Worm (Caenorhabditis elegans) whole organism, young adult: ENCODE measurements around the gene F38H4.4.
A peak's percentile ranks its signal among the peaks of the same experiment; 100 is the strongest.

Experiments used
- B0035.1 ChIP-seq: sonication (generic microtip); optimal IDR thresholded peaks from 2 replicates; lab custom pipeline; 2016; ENCODE audit warnings: missing genetic modification characterization, mild to moderate bottlenecking, missing compliant biosample characterization, missing genotype, missing genetic modification reagents
- B0336.3 ChIP-seq: fragments of 200-800 bp; sonication (Bioruptor generic); IDR thresholded peaks from 2 replicates; pipeline ENCODE4 v1.3.6; 2022; ENCODE audit warnings: missing genetic modification characterization, missing compliant biosample characterization
- C17E4.6 ChIP-seq: fragments of 200-800 bp; sonication (Bioruptor generic); IDR thresholded peaks from 2 replicates; pipeline ENCODE4 v1.3.6; 2022; ENCODE audit warnings: missing genetic modification reagents, missing genetic modification characterization, missing compliant biosample characterization
- F10E7.11 ChIP-seq: sonication (generic microtip); optimal IDR thresholded peaks from 2 replicates; lab custom pipeline; 2017; ENCODE audit warnings: mild to moderate bottlenecking, missing genetic modification characterization, moderate library complexity, missing compliant biosample characterization
- F23B12.7 ChIP-seq: sonication (generic microtip); optimal IDR thresholded peaks from 2 replicates; lab custom pipeline; 2017; ENCODE audit warnings: missing genetic modification characterization, mild to moderate bottlenecking, missing compliant biosample characterization, antibody characterized with exemption, moderate library complexity; ENCODE audit not compliant: insufficient read depth
- F33H1.4 ChIP-seq: fragments of 200-800 bp; sonication (Bioruptor generic); IDR thresholded peaks from 2 replicates; pipeline ENCODE4 v1.3.6; 2022; ENCODE audit warnings: missing genetic modification reagents, missing genetic modification characterization, missing compliant biosample characterization
- F37B4.10 ChIP-seq: fragments of 200-800 bp; sonication (Bioruptor generic); IDR thresholded peaks from 2 replicates; pipeline ENCODE4 v1.3.6; 2022; ENCODE audit warnings: missing genetic modification characterization, missing compliant biosample characterization
- F49E8.2 ChIP-seq: sonication (generic microtip); optimal IDR thresholded peaks from 3 replicates; lab custom pipeline; 2017; ENCODE audit warnings: missing genetic modification characterization, mild to moderate bottlenecking, missing compliant biosample characterization, antibody characterized with exemption, moderate library complexity; ENCODE audit not compliant: insufficient read depth
- F52B5.7 ChIP-seq: sonication (generic microtip); optimal IDR thresholded peaks from 2 replicates; lab custom pipeline; 2016; ENCODE audit warnings: mild to moderate bottlenecking, missing genetic modification characterization, missing compliant biosample characterization
- F57A8.1 ChIP-seq: fragments of 200-800 bp; sonication (Bioruptor generic); optimal IDR thresholded peaks from 2 replicates; lab custom pipeline; 2018; ENCODE audit warnings: mild to moderate bottlenecking, missing genetic modification characterization, moderate library complexity, missing compliant biosample characterization
- Y53F4B.3 ChIP-seq: fragments of 200-800 bp; sonication (Bioruptor generic); IDR thresholded peaks from 2 replicates; pipeline ENCODE4 v1.3.6; 2022; ENCODE audit warnings: missing genetic modification reagents, missing genetic modification characterization, missing compliant biosample characterization
- Y53G8AR.9 ChIP-seq: fragments of 200-800 bp; sonication (Bioruptor generic); conservative IDR thresholded peaks from 2 replicates; pipeline ENCODE4 v1.3.6; 2022; ENCODE audit warnings: missing genetic modification reagents, missing genetic modification characterization, missing compliant biosample characterization
- ZK185.1 ChIP-seq: sonication (generic microtip); optimal IDR thresholded peaks from 2 replicates; lab custom pipeline; 2016; ENCODE audit warnings: mild to moderate bottlenecking, missing genetic modification characterization, missing compliant biosample characterization; ENCODE audit not compliant: poor library complexity, severe bottlenecking
- ama-1 ChIP-seq, 3 experiments: fragments of 150-350 bp in 1 of 3; sonication (generic microtip) in 2 of 3; optimal IDR thresholded peaks; 2 replicates each; lab custom pipeline; 2014 to 2018; ENCODE audit warnings: missing biosample characterization in 2 of 3, missing genetic modification characterization in 2 of 3, missing genetic modification reagents in 2 of 3
- aptf-3 ChIP-seq: fragments of 200-800 bp; sonication (Bioruptor generic); IDR thresholded peaks from 2 replicates; pipeline ENCODE4 v1.3.6; 2022; ENCODE audit warnings: missing genetic modification characterization, missing compliant biosample characterization
- atf-7 ChIP-seq: sonication (generic microtip); optimal IDR thresholded peaks from 2 replicates; lab custom pipeline; 2017; ENCODE audit warnings: mild to moderate bottlenecking, missing genetic modification characterization, missing compliant biosample characterization
- athp-1 ChIP-seq: sonication (generic microtip); optimal IDR thresholded peaks from 2 replicates; lab custom pipeline; 2017; ENCODE audit warnings: mild to moderate bottlenecking, missing genetic modification characterization, missing compliant biosample characterization
- attf-3 ChIP-seq: fragments of 200-800 bp; sonication (Bioruptor generic); conservative IDR thresholded peaks from 2 replicates; pipeline ENCODE4 v1.3.6; 2022; ENCODE audit warnings: missing genetic modification reagents, missing genetic modification characterization, missing compliant biosample characterization
- attf-6 ChIP-seq: fragments of 200-800 bp; sonication (Bioruptor generic); IDR thresholded peaks from 2 replicates; pipeline ENCODE4 v1.3.6; 2022; ENCODE audit warnings: missing genetic modification reagents, missing genetic modification characterization, missing compliant biosample characterization
- bed-2 ChIP-seq: fragments of 200-800 bp; sonication (Bioruptor generic); IDR thresholded peaks from 2 replicates; pipeline ENCODE4 v1.3.6; 2022; ENCODE audit warnings: missing genetic modification reagents, missing genetic modification characterization, missing compliant biosample characterization
- cebp-1 ChIP-seq, 2 experiments: fragments of 200-800 bp in 1 of 2; sonication (Bioruptor generic) in 1 of 2; sonication (generic microtip) in 1 of 2; IDR thresholded peaks in 1 of 2; optimal IDR thresholded peaks in 1 of 2; 2 replicates each; pipeline versions ENCODE4 v1.3.6 to Lab custom; 2017 to 2022; ENCODE audit warnings: missing compliant biosample characterization in 2 of 2, missing genetic modification characterization in 2 of 2, mild to moderate bottlenecking in 1 of 2, missing genetic modification reagents in 1 of 2, moderate library complexity in 1 of 2
- ceh-40 ChIP-seq: fragments of 200-800 bp; sonication (Bioruptor generic); IDR thresholded peaks from 2 replicates; pipeline ENCODE4 v1.3.6; 2022; ENCODE audit warnings: missing genetic modification characterization, missing compliant biosample characterization
- ceh-91 ChIP-seq: fragments of 200-800 bp; sonication (Bioruptor generic); IDR thresholded peaks from 2 replicates; pipeline ENCODE4 v1.3.6; 2022; ENCODE audit warnings: missing genetic modification reagents, missing genetic modification characterization, missing compliant biosample characterization
- dox-1 ChIP-seq: fragments of 200-800 bp; sonication (Bioruptor generic); IDR thresholded peaks from 2 replicates; pipeline ENCODE4 v1.3.6; 2022; ENCODE audit warnings: missing genetic modification reagents, missing genetic modification characterization, missing compliant biosample characterization
- dpff-1 ChIP-seq: sonication (generic microtip); optimal IDR thresholded peaks from 2 replicates; lab custom pipeline; 2017; ENCODE audit warnings: mild to moderate bottlenecking, missing genetic modification characterization, missing compliant biosample characterization
- egl-44 ChIP-seq: fragments of 200-800 bp; sonication (Bioruptor generic); IDR thresholded peaks from 2 replicates; pipeline ENCODE4 v1.3.6; 2022; ENCODE audit warnings: missing genetic modification reagents, missing genetic modification characterization, missing compliant biosample characterization
- gei-17 ChIP-seq: fragments of 200-800 bp; sonication (Bioruptor generic); optimal IDR thresholded peaks from 2 replicates; lab custom pipeline; 2018; ENCODE audit warnings: mild to moderate bottlenecking, missing genetic modification characterization, missing compliant biosample characterization
- him-1 ChIP-seq: sonication (generic microtip); optimal IDR thresholded peaks from 2 replicates; lab custom pipeline; 2016; ENCODE audit warnings: missing genotype, missing genetic modification reagents, missing genetic modification characterization, missing compliant biosample characterization
- hlh-12 ChIP-seq: sonication (generic microtip); optimal IDR thresholded peaks from 2 replicates; lab custom pipeline; 2016; ENCODE audit warnings: missing genetic modification characterization, missing compliant biosample characterization
- let-526 ChIP-seq: fragments of 200-800 bp; sonication (Bioruptor generic); IDR thresholded peaks from 2 replicates; pipeline ENCODE4 v1.3.6; 2022; ENCODE audit warnings: missing genetic modification reagents, missing genetic modification characterization, missing compliant biosample characterization
- lin-35 ChIP-seq, 3 experiments: fragments of 150-350 bp in 2 of 3; sonication (generic microtip) in 1 of 3; optimal IDR thresholded peaks; 2 replicates each; lab custom pipeline; 2014 to 2018; ENCODE audit warnings: missing biosample characterization in 3 of 3, missing genetic modification characterization in 3 of 3, missing genetic modification reagents in 3 of 3
- lin-40 ChIP-seq: sonication (generic microtip); optimal IDR thresholded peaks from 2 replicates; lab custom pipeline; 2016; ENCODE audit warnings: missing genetic modification characterization, mild to moderate bottlenecking, missing compliant biosample characterization, missing genotype, missing genetic modification reagents
- lir-1 ChIP-seq: fragments of 200-800 bp; sonication (Bioruptor generic); conservative IDR thresholded peaks from 2 replicates; pipeline ENCODE4 v1.3.6; 2022; ENCODE audit warnings: missing genetic modification reagents, missing genetic modification characterization, missing compliant biosample characterization
- madf-3 ChIP-seq: fragments of 200-800 bp; sonication (Bioruptor generic); IDR thresholded peaks from 2 replicates; pipeline ENCODE4 v1.3.6; 2022; ENCODE audit warnings: missing genetic modification reagents, missing genetic modification characterization, missing compliant biosample characterization
- mxl-1 ChIP-seq: sonication (generic microtip); optimal IDR thresholded peaks from 2 replicates; lab custom pipeline; 2016; ENCODE audit warnings: missing genetic modification characterization, missing compliant biosample characterization
- nfya-2 ChIP-seq: fragments of 200-800 bp; sonication (Bioruptor generic); IDR thresholded peaks from 2 replicates; pipeline ENCODE4 v1.3.6; 2022; ENCODE audit warnings: missing genetic modification reagents, missing genetic modification characterization, missing compliant biosample characterization
- nhr-179 ChIP-seq: sonication (generic microtip); optimal IDR thresholded peaks from 2 replicates; lab custom pipeline; 2016; ENCODE audit warnings: mild to moderate bottlenecking, missing genetic modification characterization, missing compliant biosample characterization
- pha-4 ChIP-seq: fragments of 150-350 bp; sonication (generic microtip); optimal IDR thresholded peaks from 2 replicates; lab custom pipeline; 2014; ENCODE audit warnings: missing biosample characterization, missing genetic modification reagents, missing genetic modification characterization
- rpc-1 ChIP-seq, 2 experiments: fragments of 150-350 bp in 1 of 2; sonication (generic microtip) in 1 of 2; optimal IDR thresholded peaks; 2 replicates each; lab custom pipeline; 2014 to 2018; ENCODE audit warnings: missing biosample characterization in 1 of 2, missing genetic modification characterization in 1 of 2, missing genetic modification reagents in 1 of 2, missing genotype in 1 of 2
- sdz-38 ChIP-seq: sonication (generic microtip); optimal IDR thresholded peaks from 2 replicates; lab custom pipeline; 2016; ENCODE audit warnings: missing genotype, missing genetic modification characterization, missing compliant biosample characterization
- sea-2 ChIP-seq: fragments of 200-800 bp; sonication (Bioruptor generic); IDR thresholded peaks from 2 replicates; pipeline ENCODE4 v1.3.6; 2022; ENCODE audit warnings: missing genetic modification characterization, missing compliant biosample characterization
- sptf-2 ChIP-seq: fragments of 200-800 bp; sonication (Bioruptor generic); optimal IDR thresholded peaks from 2 replicates; lab custom pipeline; 2018; ENCODE audit warnings: mild to moderate bottlenecking, missing genetic modification characterization, missing compliant biosample characterization
- xnd-1 ChIP-seq: sonication (generic microtip); optimal IDR thresholded peaks from 2 replicates; lab custom pipeline; 2016; ENCODE audit warnings: missing genotype, missing genetic modification reagents, missing genetic modification characterization, missing compliant biosample characterization
- zim-3 ChIP-seq: sonication (generic microtip); optimal IDR thresholded peaks from 2 replicates; lab custom pipeline; 2017; ENCODE audit warnings: mild to moderate bottlenecking, missing genetic modification characterization, moderate library complexity, missing compliant biosample characterization
- ztf-22 ChIP-seq: fragments of 200-800 bp; sonication (Bioruptor generic); optimal IDR thresholded peaks from 2 replicates; lab custom pipeline; 2018; ENCODE audit warnings: mild to moderate bottlenecking, missing genetic modification characterization, moderate library complexity, missing compliant biosample characterization
- ztf-25 ChIP-seq: fragments of 200-800 bp; sonication (Bioruptor generic); IDR thresholded peaks from 2 replicates; pipeline ENCODE4 v1.3.6; 2022; ENCODE audit warnings: missing genetic modification reagents, missing genetic modification characterization, missing compliant biosample characterization
- ztf-3 ChIP-seq: fragments of 200-800 bp; sonication (Bioruptor generic); optimal IDR thresholded peaks from 2 replicates; lab custom pipeline; 2018; ENCODE audit warnings: mild to moderate bottlenecking, missing genetic modification characterization, missing compliant biosample characterization
- ztf-6 ChIP-seq: fragments of 200-800 bp; sonication (Bioruptor generic); IDR thresholded peaks from 2 replicates; pipeline ENCODE4 v1.3.6; 2022; ENCODE audit warnings: missing genetic modification reagents, missing genetic modification characterization, missing compliant biosample characterization

F38H4.4 gene

ce11 chrIV:11809708-11810114, 38.4 kb upstream of the F38H4.4 start (continued):
- TF ChIP-seq ztf-3 (GFP tag; lab: Kevin White, UChicago) (no peak), bed-2 (no peak), F49E8.2 (tag; lab: Kevin White, UChicago) (no peak), aptf-3 (GFP tag; lab: Robert Waterston, UW) (no peak), ceh-91 (GFP tag; lab: Robert Waterston, UW) (no peak), lin-40 (peak; percentile 74), F33H1.4 (GFP tag; lab: Robert Waterston, UW) (no peak), ZK185.1 (tag; lab: Kevin White, UChicago) (peak; percentile 40), sea-2 (GFP tag; lab: Robert Waterston, UW) (no peak), zim-3 (tag; lab: Kevin White, UChicago) (no peak), Y53G8AR.9 (no peak), cebp-1 (GFP tag; IDR thresholded peaks at IDR 0.05; lab: Robert Waterston, UW) (no peak), cebp-1 (tag; optimal IDR thresholded peaks at IDR 0.05; lab: Kevin White, UChicago) (peak; percentile 65), dox-1 (GFP tag; lab: Robert Waterston, UW) (no peak), B0035.1 (tag; lab: Kevin White, UChicago) (no peak), F37B4.10 (no peak), madf-3 (GFP tag; lab: Robert Waterston, UW) (no peak), ztf-25 (GFP tag; lab: Robert Waterston, UW) (no peak), egl-44 (GFP tag; lab: Robert Waterston, UW) (0 out of 2 replicates have a peak, but pooled peaks have one; percentile 27), ztf-22 (GFP tag; lab: Kevin White, UChicago) (no peak), ama-1 (optimal IDR thresholded peaks at IDR 0.05; lab: Kevin White, UChicago) (no peak), ama-1 (GFP tag; optimal IDR thresholded peaks at IDR 0.05; lab: Kevin White, UChicago) (no peak), C17E4.6 (GFP tag; lab: Robert Waterston, UW) (no peak), F52B5.7 (tag; lab: Kevin White, UChicago) (no peak), dpff-1 (tag; lab: Kevin White, UChicago) (no peak), F57A8.1 (GFP tag; lab: Kevin White, UChicago) (no peak), lin-35 (GFP tag; optimal IDR thresholded peaks at IDR 0.05; lab: Kevin White, UChicago) (no peak), gei-17 (GFP tag; lab: Kevin White, UChicago) (no peak), mxl-1 (tag; lab: Kevin White, UChicago) (no peak), attf-3 (GFP tag; lab: Robert Waterston, UW) (no peak), sdz-38 (no peak), pha-4 (tag; lab: Kevin White, UChicago) (no peak), sptf-2 (GFP tag; lab: Kevin White, UChicago) (no peak), nfya-2 (GFP tag; lab: Robert Waterston, UW) (no peak), lir-1 (no peak), atf-7 (tag; lab: Kevin White, UChicago) (peak; percentile 20), Y53F4B.3 (GFP tag; lab: Robert Waterston, UW) (no peak), athp-1 (tag; lab: Kevin White, UChicago) (no peak), F10E7.11 (tag; lab: Kevin White, UChicago) (no peak), nhr-179 (tag; lab: Kevin White, UChicago) (no peak), B0336.3 (GFP tag; lab: Robert Waterston, UW) (no peak), F23B12.7 (tag; lab: Kevin White, UChicago) (peak; percentile 24), hlh-12 (tag; lab: Kevin White, UChicago) (no peak), attf-6 (GFP tag; lab: Robert Waterston, UW) (no peak), xnd-1 (tag; lab: Kevin White, UChicago) (no peak), ztf-6 (GFP tag; lab: Robert Waterston, UW) (no peak), ceh-40 (GFP tag; lab: Robert Waterston, UW) (no peak), let-526 (GFP tag; lab: Robert Waterston, UW) (no peak), rpc-1 (optimal IDR thresholded peaks at IDR 0.05; lab: Kevin White, UChicago) (no peak), rpc-1 (tag; optimal IDR thresholded peaks at IDR 0.05; lab: Kevin White, UChicago) (no peak), him-1 (tag; lab: Kevin White, UChicago) (no peak)
